Fruit fly (Drosophila melanogaster): ENCODE measurements around the gene Hus1-like.

Gene Hus1-like

DNA sequence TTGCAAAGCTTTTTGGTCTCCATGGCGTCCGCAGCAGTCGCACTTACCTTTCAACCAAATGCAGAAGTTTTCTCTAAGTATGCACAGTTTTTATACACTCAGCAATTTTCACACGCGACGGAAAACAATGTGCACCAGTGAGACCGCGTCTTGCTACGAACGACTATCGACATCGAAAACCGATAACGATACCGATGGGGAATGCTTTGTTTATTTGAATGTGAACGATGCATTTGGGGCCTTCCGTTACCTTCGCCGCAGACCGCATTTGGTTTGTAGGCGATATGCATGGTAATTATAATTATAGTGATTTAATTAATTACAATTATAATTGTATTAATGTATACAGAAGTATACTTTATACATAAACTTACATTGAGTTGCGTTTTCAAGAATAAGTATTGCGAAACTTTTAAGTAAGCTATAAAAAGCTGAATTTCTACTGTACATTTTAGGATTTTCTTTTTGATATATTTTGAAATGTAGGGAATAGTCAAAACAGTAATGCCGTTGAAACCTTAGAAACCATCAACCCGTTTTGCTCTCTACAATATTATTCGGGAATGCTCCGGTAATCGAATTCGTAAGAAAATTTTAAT lies at the start of gene Hus1-like, which contains the start of gene ctrip (continued):
- TF ChIP-seq CG17328 (GFP tag; IDR thresholded peaks at IDR 0.05) (0 out of 2 replicates have a peak, but pooled peaks have one; percentile 38), CG8924 (tag; optimal IDR thresholded peaks at IDR 0.05) (peak; percentile 37), slbo (GFP tag; IDR thresholded peaks at IDR 0.05) (0 out of 2 replicates have a peak, but pooled peaks have one; percentile 36), CrebB (tag; optimal IDR thresholded peaks at IDR 0.05) (peak; percentile 4), scrt (GFP tag; optimal IDR thresholded peaks at IDR 0.05) (peak; percentile 31), Rx (GFP tag; IDR thresholded peaks at IDR 0.05) (no peak), CG17829 (tag; optimal IDR thresholded peaks at IDR 0.05) (peak; percentile 3), Nf-YC (tag; optimal IDR thresholded peaks at IDR 0.05) (no peak), CG31365 (tag; optimal IDR thresholded peaks at IDR 0.05) (peak; percentile 15), BtbVII (GFP tag; optimal IDR thresholded peaks at IDR 0.05) (peak; percentile 7), prd (optimal IDR thresholded peaks at IDR 0.05) (no peak), prd (GFP tag; IDR thresholded peaks at IDR 0.05) (peak; percentile 45; the same call in 2 of the 3 replicates), gcm (GFP tag; optimal IDR thresholded peaks at IDR 0.05) (no peak), corto (GFP tag; optimal IDR thresholded peaks at IDR 0.05) (no peak), mld (GFP tag; IDR thresholded peaks at IDR 0.05; ENCODE audit: partially characterized antibody) (peak; percentile 67), en (GFP tag; optimal IDR thresholded peaks at IDR 0.05) (no peak), Deaf1 (tag; optimal IDR thresholded peaks at IDR 0.05) (peak; percentile 42), CG10274 (GFP tag; optimal IDR thresholded peaks at IDR 0.05) (no peak), CG34224 (GFP tag; IDR thresholded peaks at IDR 0.05; ENCODE audit: partially characterized antibody) (peak; percentile 54), Atf6 (GFP tag; IDR thresholded peaks at IDR 0.05) (no peak), BEAF-32 (GFP tag; optimal IDR thresholded peaks at IDR 0.05) (peak; percentile 63), HmgZ (tag; optimal IDR thresholded peaks at IDR 0.05) (peak; percentile 19), CG3065 (GFP tag; optimal IDR thresholded peaks at IDR 0.05) (no peak), row (GFP tag; IDR thresholded peaks at IDR 0.05) (peak; percentile 83), shn (GFP tag; optimal IDR thresholded peaks at IDR 0.05) (no peak), NFAT (GFP tag; IDR thresholded peaks at IDR 0.05) (0 out of 2 replicates have a peak, but pooled peaks have one; percentile 28), maf-S (GFP tag; optimal IDR thresholded peaks at IDR 0.05) (no peak), CG4820 (GFP tag; optimal IDR thresholded peaks at IDR 0.05) (no peak), HLHmδ (GFP tag; optimal IDR thresholded peaks at IDR 0.05) (peak; percentile 8), hth (optimal IDR thresholded peaks at IDR 0.05) (no peak), Meics (GFP tag; optimal IDR thresholded peaks at IDR 0.05) (peak; percentile 22), CG9437 (GFP tag; optimal IDR thresholded peaks at IDR 0.05) (peak; percentile 29), HLH4C (GFP tag; IDR thresholded peaks at IDR 0.05; ENCODE audit: partially characterized antibody) (peak; percentile 66), Elba2 (GFP tag; optimal IDR thresholded peaks at IDR 0.05) (peak; percentile 74), PHDP (tag; optimal IDR thresholded peaks at IDR 0.05) (peak; percentile 24), CG10979 (tag; optimal IDR thresholded peaks at IDR 0.05) (peak; percentile 1), CG30020 (tag; optimal IDR thresholded peaks at IDR 0.05) (peak; percentile 95), vnd (GFP tag; IDR thresholded peaks at IDR 0.05; ENCODE audit: partially characterized antibody) (peak; percentile 60; the same call in 2 of the 3 replicates), CG11456 (GFP tag; IDR thresholded peaks at IDR 0.05) (peak; percentile 34; the same call in 1 of the 3 replicates), CG33557 (GFP tag; optimal IDR thresholded peaks at IDR 0.05) (peak; percentile 21), E2f1 (GFP tag; IDR thresholded peaks at IDR 0.05) (peak; percentile 8; the same call in 1 of the 2 replicates), CG14710 (tag; optimal IDR thresholded peaks at IDR 0.05) (peak; percentile 39), btn (GFP tag; optimal IDR thresholded peaks at IDR 0.05) (no peak), Jarid2 (GFP tag; optimal IDR thresholded peaks at IDR 0.05) (peak; percentile 64), NfI (GFP tag; optimal IDR thresholded peaks at IDR 0.05) (no peak), CG10366 (GFP tag; IDR thresholded peaks at IDR 0.05) (no peak), dpn (GFP tag; optimal IDR thresholded peaks at IDR 0.05) (no peak), ro (GFP tag; IDR thresholded peaks at IDR 0.05) (no peak), unc-4 (GFP tag; IDR thresholded peaks at IDR 0.05; ENCODE audit: partially characterized antibody) (peak; percentile 58)
